Worm (Caenorhabditis elegans) whole organism, L2 larva: Measurements from ENCODE around the gene dct-1.

Experiments used
- C34F6.9 ChIP-seq: fragments of 150-350 bp; optimal IDR thresholded peaks from 2 replicates; lab custom pipeline; 2014; ENCODE audit warnings: missing biosample characterization, missing genetic modification characterization
- ZK546.5 ChIP-seq: sonication (generic microtip); optimal IDR thresholded peaks from 2 replicates; lab custom pipeline; 2017; ENCODE audit warnings: missing biosample characterization, missing genetic modification characterization
- alr-1 ChIP-seq: fragments of 150-350 bp; optimal IDR thresholded peaks from 2 replicates; lab custom pipeline; 2014; ENCODE audit warnings: missing biosample characterization, missing genetic modification characterization
- aly-2 ChIP-seq: fragments of 150-350 bp; optimal IDR thresholded peaks from 2 replicates; lab custom pipeline; 2014; ENCODE audit warnings: missing biosample characterization, missing genetic modification characterization
- ama-1 ChIP-seq: fragments of 150-350 bp; optimal IDR thresholded peaks from 2 replicates; lab custom pipeline; 2018; ENCODE audit warnings: inconsistent platforms
- blmp-1 ChIP-seq: sonication (generic microtip); optimal IDR thresholded peaks from 2 replicates; lab custom pipeline; 2017; ENCODE audit warnings: missing genetic modification characterization, mild to moderate bottlenecking, missing compliant biosample characterization, antibody characterized with exemption, moderate library complexity; ENCODE audit not compliant: insufficient read depth
- ceh-16 ChIP-seq: fragments of 150-350 bp; optimal IDR thresholded peaks from 2 replicates; lab custom pipeline; 2014; ENCODE audit warnings: missing biosample characterization, missing genetic modification characterization
- ceh-82 ChIP-seq: fragments of 150-350 bp; optimal IDR thresholded peaks from 2 replicates; lab custom pipeline; 2014; ENCODE audit warnings: missing biosample characterization, missing genetic modification characterization
- crh-2 ChIP-seq: sonication (generic microtip); optimal IDR thresholded peaks from 2 replicates; lab custom pipeline; 2017; ENCODE audit warnings: missing biosample characterization, missing genetic modification characterization
- dmd-4 ChIP-seq: sonication (generic microtip); optimal IDR thresholded peaks from 2 replicates; lab custom pipeline; 2017; ENCODE audit warnings: missing biosample characterization, missing genetic modification characterization
- egl-27 ChIP-seq: sonication (generic microtip); optimal IDR thresholded peaks from 3 replicates; lab custom pipeline; 2017; ENCODE audit warnings: missing biosample characterization, missing genetic modification reagents, missing genetic modification characterization
- elt-1 ChIP-seq: fragments of 150-350 bp; optimal IDR thresholded peaks from 2 replicates; lab custom pipeline; 2014; ENCODE audit warnings: missing biosample characterization, missing genetic modification characterization
- elt-3 ChIP-seq: sonication (generic microtip); optimal IDR thresholded peaks from 2 replicates; lab custom pipeline; 2017; ENCODE audit warnings: missing biosample characterization, missing genetic modification characterization
- fos-1 ChIP-seq: fragments of 150-350 bp; optimal IDR thresholded peaks from 2 replicates; lab custom pipeline; 2014; ENCODE audit warnings: missing biosample characterization, missing genetic modification characterization
- lin-13 ChIP-seq: fragments of 150-350 bp; optimal IDR thresholded peaks from 2 replicates; lab custom pipeline; 2014; ENCODE audit warnings: missing biosample characterization, missing genetic modification reagents, missing genetic modification characterization
- lin-39 ChIP-seq: fragments of 150-350 bp; optimal IDR thresholded peaks from 2 replicates; lab custom pipeline; 2014; ENCODE audit warnings: missing biosample characterization, missing genetic modification reagents, missing genetic modification characterization
- mbf-1 ChIP-seq: sonication (generic microtip); optimal IDR thresholded peaks from 2 replicates; lab custom pipeline; 2017; ENCODE audit warnings: missing biosample characterization, missing genetic modification characterization
- mdl-1 ChIP-seq, 2 experiments: fragments of 150-350 bp in 1 of 2; sonication (generic microtip) in 1 of 2; optimal IDR thresholded peaks; 2 replicates each; lab custom pipeline; 2017; ENCODE audit warnings: missing biosample characterization in 2 of 2, missing genetic modification characterization in 2 of 2
- nhr-10 ChIP-seq: sonication (generic microtip); optimal IDR thresholded peaks from 2 replicates; lab custom pipeline; 2017; ENCODE audit warnings: missing biosample characterization, missing genetic modification characterization
- nhr-11 ChIP-seq: fragments of 150-350 bp; optimal IDR thresholded peaks from 2 replicates; lab custom pipeline; 2014; ENCODE audit warnings: missing biosample characterization, missing genetic modification characterization
- nhr-12 ChIP-seq: fragments of 150-350 bp; optimal IDR thresholded peaks from 2 replicates; lab custom pipeline; 2014; ENCODE audit warnings: missing biosample characterization, missing genetic modification characterization
- nhr-129 ChIP-seq: fragments of 150-350 bp; optimal IDR thresholded peaks from 2 replicates; lab custom pipeline; 2014; ENCODE audit warnings: missing biosample characterization, missing genetic modification characterization
- nhr-21 ChIP-seq: fragments of 150-350 bp; optimal IDR thresholded peaks from 2 replicates; lab custom pipeline; 2014; ENCODE audit warnings: missing biosample characterization, missing genetic modification characterization
- nhr-23 ChIP-seq: fragments of 150-350 bp; optimal IDR thresholded peaks from 2 replicates; lab custom pipeline; 2014; ENCODE audit warnings: missing biosample characterization, missing genetic modification reagents, missing genetic modification characterization
- nhr-237 ChIP-seq: fragments of 150-350 bp; optimal IDR thresholded peaks from 2 replicates; lab custom pipeline; 2014; ENCODE audit warnings: missing biosample characterization, missing genetic modification characterization
- nhr-25 ChIP-seq: fragments of 150-350 bp; sonication (generic microtip); optimal IDR thresholded peaks from 3 replicates; lab custom pipeline; 2014; ENCODE audit warnings: missing biosample characterization, missing genetic modification characterization
- nhr-6 ChIP-seq: fragments of 150-350 bp; optimal IDR thresholded peaks from 2 replicates; lab custom pipeline; 2014; ENCODE audit warnings: missing biosample characterization, missing genetic modification characterization
- peb-1 ChIP-seq: fragments of 150-350 bp; optimal IDR thresholded peaks from 2 replicates; lab custom pipeline; 2014; ENCODE audit warnings: missing biosample characterization, missing genetic modification characterization
- sem-4 ChIP-seq: fragments of 150-350 bp; optimal IDR thresholded peaks from 2 replicates; lab custom pipeline; 2014; ENCODE audit warnings: missing biosample characterization, missing genetic modification reagents, missing genetic modification characterization
- skn-1 ChIP-seq: sonication (generic microtip); optimal IDR thresholded peaks from 2 replicates; lab custom pipeline; 2017; ENCODE audit warnings: missing biosample characterization, missing genetic modification characterization
- sma-3 ChIP-seq: sonication (generic microtip); optimal IDR thresholded peaks from 2 replicates; lab custom pipeline; 2016; ENCODE audit warnings: missing genetic modification reagents, missing genetic modification characterization, missing compliant biosample characterization
- sma-9 ChIP-seq, 2 experiments: fragments of 150-350 bp in 1 of 2; sonication (generic microtip) in 1 of 2; optimal IDR thresholded peaks; 2 replicates each; lab custom pipeline; 2014 to 2016; ENCODE audit warnings: missing genetic modification characterization in 2 of 2, mild to moderate bottlenecking in 1 of 2, missing biosample characterization in 1 of 2, missing compliant biosample characterization in 1 of 2, missing genetic modification reagents in 1 of 2, moderate library complexity in 1 of 2
- snpc-4 ChIP-seq: fragments of 150-350 bp; optimal IDR thresholded peaks from 2 replicates; lab custom pipeline; 2014; ENCODE audit warnings: missing biosample characterization, missing genetic modification characterization
- unc-55 ChIP-seq: fragments of 150-350 bp; sonication (generic microtip); optimal IDR thresholded peaks from 3 replicates; lab custom pipeline; 2014; ENCODE audit warnings: missing biosample characterization, missing genetic modification reagents, missing genetic modification characterization
- unc-62 ChIP-seq: fragments of 150-350 bp; optimal IDR thresholded peaks from 2 replicates; lab custom pipeline; 2014; ENCODE audit warnings: missing biosample characterization, missing genetic modification reagents, missing genetic modification characterization
- ztf-1 ChIP-seq: fragments of 200-800 bp; sonication (Bioruptor generic); conservative IDR thresholded peaks from 2 replicates; pipeline ENCODE4 v1.3.6; 2022; ENCODE audit warnings: missing genetic modification characterization, missing compliant biosample characterization
- ztf-11 ChIP-seq: sonication (generic microtip); optimal IDR thresholded peaks from 2 replicates; lab custom pipeline; 2017; ENCODE audit warnings: missing biosample characterization, missing genetic modification characterization

Gene dct-1

DNA sequence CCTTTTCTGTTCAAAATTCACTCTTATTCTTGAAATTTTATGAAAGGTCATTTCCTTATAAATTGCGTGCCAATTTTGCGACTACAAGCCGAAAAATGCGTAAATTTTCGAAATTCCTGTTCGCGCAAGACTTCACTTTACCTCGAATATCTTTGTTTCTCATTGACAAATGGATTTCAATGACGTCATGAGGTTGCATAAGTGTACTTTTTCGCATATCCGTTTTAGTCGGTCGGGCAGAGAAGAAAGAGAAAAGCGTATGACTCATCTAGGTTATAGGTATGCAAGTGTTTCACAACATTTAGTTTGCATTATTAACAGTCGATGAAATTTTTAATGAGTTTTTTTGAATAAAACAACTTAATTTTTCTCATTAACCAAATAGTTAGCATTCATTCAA is 38.1 kb upstream of the dct-1 start:
- TF ChIP-seq lin-13 (GFP tag; lab: Kevin White, UChicago) (no peak), ztf-11 (tag; lab: Kevin White, UChicago) (no peak), snpc-4 (tag; lab: Kevin White, UChicago) (no peak), egl-27 (tag; lab: Kevin White, UChicago) (no peak), nhr-25 (tag; lab: Kevin White, UChicago) (no peak), fos-1 (peak; percentile 38), nhr-11 (tag; lab: Kevin White, UChicago) (no peak), nhr-6 (tag; lab: Kevin White, UChicago) (no peak), C34F6.9 (tag; lab: Kevin White, UChicago) (peak; percentile 24), aly-2 (tag; lab: Kevin White, UChicago) (no peak)

- TF ChIP-seq nhr-237 (tag; lab: Kevin White, UChicago) (no peak), sma-9 (GFP tag; optimal IDR thresholded peaks at IDR 0.05; lab: Kevin White, UChicago) (no peak), sma-9 (tag; optimal IDR thresholded peaks at IDR 0.05; lab: Kevin White, UChicago) (no peak), unc-55 (GFP tag; lab: Kevin White, UChicago) (no peak), nhr-129 (tag; lab: Kevin White, UChicago) (no peak), ztf-11 (tag; lab: Kevin White, UChicago) (no peak), nhr-21 (tag; lab: Kevin White, UChicago) (no peak), sem-4 (tag; lab: Kevin White, UChicago) (no peak), alr-1 (tag; lab: Kevin White, UChicago) (no peak), peb-1 (tag; lab: Kevin White, UChicago) (no peak), nhr-10 (no peak), fos-1 (no peak), ceh-16 (tag; lab: Kevin White, UChicago) (no peak), ama-1 (no peak), nhr-12 (no peak)
These were observed 33.0 kb upstream of the dct-1 start for ce11 chrX:7921130-7921529.

- TF ChIP-seq crh-2 (tag; lab: Kevin White, UChicago) (no peak), mbf-1 (tag; lab: Kevin White, UChicago) (no peak), nhr-6 (tag; lab: Kevin White, UChicago) (no peak), nhr-12 (no peak), nhr-23 (no peak), elt-3 (no peak), sma-3 (GFP tag; lab: Kevin White, UChicago) (no peak), sem-4 (tag; lab: Kevin White, UChicago) (no peak), egl-27 (tag; lab: Kevin White, UChicago) (no peak), ceh-82 (no peak), elt-1 (tag; lab: Kevin White, UChicago) (no peak)
- TF ChIP-seq, all 48 proteins: peak for 0
These were observed 29.0 kb upstream of the dct-1 start, which contains the start of gene zig-4 for ce11 chrX:7925134-7925533. TSS of gene zig-4 (plus strand) at chrX:7925434.

DNA sequence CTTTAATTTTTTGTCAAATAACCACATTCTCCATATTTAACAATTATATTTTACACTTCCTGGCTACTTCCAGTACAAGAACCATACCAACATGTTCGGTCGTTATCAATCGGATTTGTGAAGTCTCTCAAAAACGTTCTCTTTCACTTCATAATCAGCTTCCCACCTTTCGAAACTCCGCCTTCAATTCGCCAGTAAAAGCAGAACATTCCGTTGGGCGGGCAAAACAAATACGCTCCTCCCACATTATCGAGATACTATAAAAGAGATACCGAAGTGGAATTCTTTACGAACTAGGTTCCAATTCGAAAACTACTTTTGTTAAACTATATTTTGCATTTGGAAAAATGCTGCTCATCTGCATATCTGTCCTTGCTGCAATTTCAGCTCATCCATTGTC is 23.7 kb upstream of the dct-1 start, which contains the start of gene zig-3:
Gene zig-3 (plus strand): TSS at position 301 of the 400 bp plus-strand sequence.
- TF ChIP-seq nhr-12 = no peak
- TF ChIP-seq sma-9 (GFP tag; optimal IDR thresholded peaks at IDR 0.05; lab: Kevin White, UChicago) = no peak
- no peak for TF ChIP-seq sma-9 (tag; optimal IDR thresholded peaks at IDR 0.05; lab: Kevin White, UChicago)
- no peak for TF ChIP-seq crh-2 (tag; lab: Kevin White, UChicago)
- no peak for TF ChIP-seq lin-39
- TF ChIP-seq ztf-1 (GFP tag; lab: Robert Waterston, UW) = no peak
- TF ChIP-seq nhr-11 (tag; lab: Kevin White, UChicago) = no peak
- no peak for TF ChIP-seq dmd-4 (tag; lab: Kevin White, UChicago)
- no peak for TF ChIP-seq ama-1
- no peak for TF ChIP-seq unc-62 (GFP tag; lab: Kevin White, UChicago)
- no peak for TF ChIP-seq skn-1
- TF ChIP-seq blmp-1 (tag; lab: Kevin White, UChicago) = no peak
- TF ChIP-seq mdl-1 (tag; optimal IDR thresholded peaks at IDR 0.05; lab: Kevin White, UChicago) = no peak
- no peak for TF ChIP-seq ZK546.5 (tag; lab: Kevin White, UChicago)
